Worm (Caenorhabditis elegans) whole organism, L4 larva: Measurements from ENCODE around the gene F37C12.18.

Source experiments
- D1046.2 ChIP-seq: fragments of 200-800 bp; sonication (Bioruptor generic); IDR thresholded peaks from 2 replicates; pipeline ENCODE4 v1.3.6; 2022; ENCODE audit warnings: missing genetic modification characterization, missing compliant biosample characterization
- F26F4.8 ChIP-seq: fragments of 200-800 bp; sonication (Bioruptor generic); conservative IDR thresholded peaks from 2 replicates; pipeline ENCODE4 v1.3.6; 2022; ENCODE audit warnings: missing genetic modification characterization, missing compliant biosample characterization
- F44E2.7 ChIP-seq: fragments of 200-800 bp; sonication (Bioruptor generic); IDR thresholded peaks from 2 replicates; pipeline ENCODE4 v2.1.2; 2022; ENCODE audit warnings: missing genetic modification characterization, missing compliant biosample characterization
- F49E8.2 ChIP-seq: sonication (generic microtip); optimal IDR thresholded peaks from 2 replicates; lab custom pipeline; 2016; ENCODE audit warnings: missing compliant biosample characterization, mild to moderate bottlenecking, missing genetic modification characterization, borderline replicate concordance
- T20F7.1 ChIP-seq: fragments of 200-800 bp; sonication (Bioruptor generic); optimal IDR thresholded peaks from 2 replicates; lab custom pipeline; 2018; ENCODE audit warnings: mild to moderate bottlenecking, missing genetic modification characterization, missing compliant biosample characterization
- T26A8.4 ChIP-seq: fragments of 200-800 bp; sonication (Bioruptor generic); IDR thresholded peaks from 2 replicates; pipeline ENCODE4 v1.3.6; 2022; ENCODE audit warnings: missing genetic modification characterization, missing compliant biosample characterization
- Y48G9A.11 ChIP-seq: fragments of 200-800 bp; sonication (Bioruptor generic); IDR thresholded peaks from 2 replicates; pipeline ENCODE4 v1.3.6; 2022; ENCODE audit warnings: missing genetic modification reagents, missing genetic modification characterization, missing compliant biosample characterization
- aly-2 ChIP-seq: sonication (generic microtip); optimal IDR thresholded peaks from 2 replicates; lab custom pipeline; 2018; ENCODE audit warnings: missing biosample characterization, missing genetic modification characterization
- ama-1 ChIP-seq: fragments of 150-350 bp; optimal IDR thresholded peaks from 2 replicates; lab custom pipeline; 2014; ENCODE audit warnings: inconsistent platforms, mixed read lengths
- arid-1 ChIP-seq: fragments of 200-800 bp; sonication (Bioruptor generic); conservative IDR thresholded peaks from 2 replicates; pipeline ENCODE4 v1.3.6; 2022; ENCODE audit warnings: missing genetic modification reagents, missing genetic modification characterization, missing compliant biosample characterization
- attf-4 ChIP-seq: sonication (generic microtip); optimal IDR thresholded peaks from 3 replicates; lab custom pipeline; 2017; ENCODE audit warnings: missing biosample characterization, missing genetic modification characterization
- ceh-44 ChIP-seq: fragments of 200-800 bp; sonication (Bioruptor generic); IDR thresholded peaks from 2 replicates; pipeline ENCODE4 v1.3.6; 2022; ENCODE audit warnings: missing genetic modification reagents, missing genetic modification characterization, missing compliant biosample characterization
- ceh-62 ChIP-seq: sonication (generic microtip); optimal IDR thresholded peaks from 2 replicates; lab custom pipeline; 2017; ENCODE audit warnings: missing biosample characterization, missing genetic modification characterization
- ces-1 ChIP-seq: fragments of 150-350 bp; sonication (generic microtip); optimal IDR thresholded peaks from 4 replicates; lab custom pipeline; 2014; ENCODE audit warnings: missing biosample characterization, missing genetic modification reagents, missing genetic modification characterization
- daf-8 ChIP-seq: fragments of 200-800 bp; sonication (Bioruptor generic); IDR thresholded peaks from 2 replicates; pipeline ENCODE4 v1.3.6; 2022; ENCODE audit warnings: missing genetic modification characterization, missing compliant biosample characterization
- dmd-9 ChIP-seq: fragments of 200-800 bp; sonication (Bioruptor generic); IDR thresholded peaks from 2 replicates; pipeline ENCODE4 v1.3.6; 2022; ENCODE audit warnings: missing genetic modification reagents, missing genetic modification characterization, missing compliant biosample characterization
- duxl-1 ChIP-seq: sonication (generic microtip); optimal IDR thresholded peaks from 2 replicates; lab custom pipeline; 2016; ENCODE audit warnings: mild to moderate bottlenecking, missing genetic modification characterization, moderate library complexity, missing compliant biosample characterization; ENCODE audit not compliant: poor library complexity
- dve-1 ChIP-seq: sonication (generic microtip); optimal IDR thresholded peaks from 2 replicates; lab custom pipeline; 2017; ENCODE audit warnings: antibody characterized with exemption, mild to moderate bottlenecking, missing genetic modification characterization, missing compliant biosample characterization; ENCODE audit not compliant: insufficient read depth
- egl-27 ChIP-seq: sonication (generic microtip); optimal IDR thresholded peaks from 3 replicates; lab custom pipeline; 2017; ENCODE audit warnings: missing biosample characterization, missing genetic modification reagents, missing genetic modification characterization
- fkh-10 ChIP-seq: fragments of 150-350 bp; optimal IDR thresholded peaks from 2 replicates; lab custom pipeline; 2014; ENCODE audit warnings: missing biosample characterization, missing genetic modification reagents, missing genetic modification characterization
- gei-8 ChIP-seq: fragments of 200-800 bp; sonication (Bioruptor generic); optimal IDR thresholded peaks from 2 replicates; lab custom pipeline; 2018; ENCODE audit warnings: mild to moderate bottlenecking, missing genetic modification characterization, missing compliant biosample characterization
- lim-7 ChIP-seq: fragments of 200-800 bp; sonication (Bioruptor generic); IDR thresholded peaks from 2 replicates; pipeline ENCODE4 v1.3.6; 2022; ENCODE audit warnings: missing genetic modification characterization, missing compliant biosample characterization
- lin-1 ChIP-seq: fragments of 200-800 bp; sonication (Bioruptor generic); IDR thresholded peaks from 2 replicates; pipeline ENCODE4 v1.3.6; 2022; ENCODE audit warnings: missing genetic modification reagents, missing genetic modification characterization, missing compliant biosample characterization
- lin-13 ChIP-seq: fragments of 150-350 bp; optimal IDR thresholded peaks from 2 replicates; lab custom pipeline; 2014; ENCODE audit warnings: missing biosample characterization, missing genetic modification reagents, missing genetic modification characterization
- lin-15B ChIP-seq: fragments of 150-350 bp; sonication (generic microtip); optimal IDR thresholded peaks from 3 replicates; lab custom pipeline; 2014; ENCODE audit warnings: missing biosample characterization, missing genetic modification characterization
- lin-29 ChIP-seq: fragments of 200-800 bp; sonication (Bioruptor generic); IDR thresholded peaks from 2 replicates; pipeline ENCODE4 v1.3.6; 2022; ENCODE audit warnings: missing genetic modification reagents, missing genetic modification characterization, missing compliant biosample characterization
- lir-3 ChIP-seq: sonication (generic microtip); optimal IDR thresholded peaks from 2 replicates; lab custom pipeline; 2016; ENCODE audit warnings: mild to moderate bottlenecking, missing genetic modification characterization, missing compliant biosample characterization
- lsy-2 ChIP-seq, 2 experiments: fragments of 150-350 bp in 1 of 2; sonication (generic microtip) in 1 of 2; optimal IDR thresholded peaks; 2 replicates each; lab custom pipeline; 2014 to 2017; ENCODE audit warnings: missing biosample characterization in 2 of 2, missing genetic modification characterization in 2 of 2
- mdl-1 ChIP-seq, 2 experiments: fragments of 150-350 bp in 1 of 2; sonication (generic microtip) in 1 of 2; optimal IDR thresholded peaks; 2 replicates each; lab custom pipeline; 2014 to 2017; ENCODE audit warnings: missing biosample characterization in 2 of 2, missing genetic modification characterization in 2 of 2
- mxl-3 ChIP-seq: fragments of 200-800 bp; sonication (Bioruptor generic); optimal IDR thresholded peaks from 2 replicates; lab custom pipeline; 2018; ENCODE audit warnings: mild to moderate bottlenecking, missing genetic modification characterization, missing compliant biosample characterization
- nhr-102 ChIP-seq: sonication (generic microtip); optimal IDR thresholded peaks from 2 replicates; lab custom pipeline; 2016; ENCODE audit warnings: mild to moderate bottlenecking, missing genetic modification characterization, moderate library complexity, missing compliant biosample characterization
- nhr-111 ChIP-seq: fragments of 200-800 bp; sonication (Bioruptor generic); optimal IDR thresholded peaks from 2 replicates; lab custom pipeline; 2018; ENCODE audit warnings: mild to moderate bottlenecking, missing genetic modification characterization, missing compliant biosample characterization
- nhr-28 ChIP-seq: fragments of 150-350 bp; optimal IDR thresholded peaks from 2 replicates; lab custom pipeline; 2014; ENCODE audit warnings: missing biosample characterization, missing genetic modification characterization
- nhr-42 ChIP-seq: fragments of 200-800 bp; sonication (Bioruptor generic); IDR thresholded peaks from 2 replicates; pipeline ENCODE4 v1.3.6; 2022; ENCODE audit warnings: missing genetic modification characterization, missing compliant biosample characterization
- php-3 ChIP-seq: fragments of 200-800 bp; sonication (Bioruptor generic); IDR thresholded peaks from 2 replicates; pipeline ENCODE4 v1.3.6; 2022; ENCODE audit warnings: missing genetic modification reagents, missing genetic modification characterization, missing compliant biosample characterization
- pqm-1 ChIP-seq: sonication (generic microtip); optimal IDR thresholded peaks from 2 replicates; lab custom pipeline; 2017; ENCODE audit warnings: missing biosample characterization, missing genetic modification characterization
- rbr-2 ChIP-seq: sonication (generic microtip); optimal IDR thresholded peaks from 2 replicates; lab custom pipeline; 2016; ENCODE audit warnings: missing genotype, missing genetic modification characterization, missing compliant biosample characterization
- saeg-2 ChIP-seq: fragments of 200-800 bp; sonication (Bioruptor generic); IDR thresholded peaks from 2 replicates; pipeline ENCODE4 v1.3.6; 2022; ENCODE audit warnings: missing genetic modification reagents, missing genetic modification characterization, missing compliant biosample characterization
- set-16 ChIP-seq: fragments of 200-800 bp; sonication (Bioruptor generic); IDR thresholded peaks from 2 replicates; pipeline ENCODE4 v1.3.6; 2022; ENCODE audit warnings: missing genetic modification reagents, missing genetic modification characterization, missing compliant biosample characterization
- spr-1 ChIP-seq: sonication (generic microtip); optimal IDR thresholded peaks from 2 replicates; lab custom pipeline; 2016; ENCODE audit warnings: mild to moderate bottlenecking, missing genetic modification characterization, missing compliant biosample characterization
- zag-1 ChIP-seq: fragments of 150-350 bp; optimal IDR thresholded peaks from 2 replicates; lab custom pipeline; 2014; ENCODE audit warnings: missing biosample characterization, missing genetic modification characterization
- zip-2 ChIP-seq: fragments of 150-350 bp; optimal IDR thresholded peaks from 2 replicates; lab custom pipeline; 2014; ENCODE audit warnings: missing biosample characterization, missing genetic modification characterization

F37C12.18 gene

DNA sequence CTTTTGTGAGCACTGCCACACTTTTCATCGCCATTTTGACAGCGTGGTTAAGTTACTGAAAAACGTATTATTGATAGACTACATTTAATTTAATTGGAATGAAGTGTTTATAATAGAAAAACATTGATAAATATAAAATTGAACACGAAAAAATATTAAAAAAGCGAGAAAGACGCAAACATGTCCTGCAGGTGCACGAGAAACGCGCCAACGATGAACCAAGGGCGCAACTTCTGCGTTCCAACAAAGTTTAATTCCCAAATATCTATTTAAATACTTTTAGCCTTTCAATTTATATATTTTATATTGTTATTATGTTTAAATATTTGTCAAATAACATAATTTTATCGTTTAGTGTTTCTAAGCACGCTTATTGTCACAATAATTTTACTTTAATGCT lies 38.9 kb upstream of the F37C12.18 start, which contains the start of gene ndus-8 (continued):
- TF ChIP-seq daf-8 (GFP tag; lab: Robert Waterston, UW) (no peak), lin-13 (no peak), lin-15B (tag; lab: Kevin White, UChicago) (no peak), lin-1 (no peak), gei-8 (GFP tag; lab: Kevin White, UChicago) (no peak), dmd-9 (no peak), pqm-1 (tag; lab: Kevin White, UChicago) (no peak), F49E8.2 (tag; lab: Kevin White, UChicago) (no peak), mdl-1 (tag; optimal IDR thresholded peaks at IDR 0.05; lab: Kevin White, UChicago) (no peak), set-16 (GFP tag; lab: Robert Waterston, UW) (no peak), T26A8.4 (GFP tag; lab: Robert Waterston, UW) (no peak), ces-1 (no peak), spr-1 (tag; lab: Kevin White, UChicago) (no peak), Y48G9A.11 (no peak), F26F4.8 (GFP tag; lab: Robert Waterston, UW) (no peak), php-3 (no peak), mxl-3 (GFP tag; lab: Kevin White, UChicago) (no peak), zip-2 (tag; lab: Kevin White, UChicago) (no peak), lir-3 (tag; lab: Kevin White, UChicago) (no peak), nhr-28 (tag; lab: Kevin White, UChicago) (no peak), nhr-111 (GFP tag; lab: Kevin White, UChicago) (no peak), lin-29 (GFP tag; lab: Robert Waterston, UW) (no peak), rbr-2 (peak; percentile 44), nhr-102 (tag; lab: Kevin White, UChicago) (no peak), arid-1 (GFP tag; lab: Robert Waterston, UW) (0 out of 2 replicates have a peak, but pooled peaks have one; percentile 19), lsy-2 (tag; optimal IDR thresholded peaks at IDR 0.05; lab: Kevin White, UChicago) (peak in 1 of 2 experiments; percentile 89), fkh-10 (GFP tag; lab: Kevin White, UChicago) (no peak), duxl-1 (tag; lab: Kevin White, UChicago) (peak; percentile 18), egl-27 (tag; lab: Kevin White, UChicago) (no peak), nhr-42 (GFP tag; lab: Robert Waterston, UW) (no peak), F44E2.7 (no peak), attf-4 (no peak), D1046.2 (no peak), ceh-62 (tag; lab: Kevin White, UChicago) (no peak), dve-1 (peak; percentile 62), T20F7.1 (GFP tag; lab: Kevin White, UChicago) (no peak), zag-1 (tag; lab: Kevin White, UChicago) (no peak)
- TF ChIP-seq, all 104 proteins: peak for 15

ce11 chrIII:7232782-7233181 lies 37.6 kb upstream of the F37C12.18 start, which contains the start of gene adr-2:
Gene adr-2, minus strand, starts transcription at chrIII:7232882.
- no peak for TF ChIP-seq ceh-44 (GFP tag; lab: Robert Waterston, UW)
- TF ChIP-seq aly-2 (tag; lab: Kevin White, UChicago), result no peak
- TF ChIP-seq ama-1 (lab: Kevin White, UChicago), result no peak
- no peak for TF ChIP-seq lim-7
- TF ChIP-seq rbr-2, result no peak
- TF ChIP-seq dmd-9, result no peak
- no peak for TF ChIP-seq F49E8.2 (tag; lab: Kevin White, UChicago)
- no peak for TF ChIP-seq lir-3 (tag; lab: Kevin White, UChicago)
- TF ChIP-seq ces-1, result no peak
- TF ChIP-seq saeg-2 (GFP tag; lab: Robert Waterston, UW), result no peak
- no peak for TF ChIP-seq lin-13
